Fruit fly (Drosophila melanogaster) whole organism, larva: Measurements from ENCODE around the gene CG11815.

Source experiments
- noc ChIP-seq: fragments of 200-800 bp; sonication (Bioruptor generic); optimal IDR thresholded peaks from 3 replicates; lab custom pipeline; 2019; ENCODE audit warnings: missing biosample characterization, mild to moderate bottlenecking, missing genetic modification characterization, moderate library complexity

Gene CG11815

DNA sequence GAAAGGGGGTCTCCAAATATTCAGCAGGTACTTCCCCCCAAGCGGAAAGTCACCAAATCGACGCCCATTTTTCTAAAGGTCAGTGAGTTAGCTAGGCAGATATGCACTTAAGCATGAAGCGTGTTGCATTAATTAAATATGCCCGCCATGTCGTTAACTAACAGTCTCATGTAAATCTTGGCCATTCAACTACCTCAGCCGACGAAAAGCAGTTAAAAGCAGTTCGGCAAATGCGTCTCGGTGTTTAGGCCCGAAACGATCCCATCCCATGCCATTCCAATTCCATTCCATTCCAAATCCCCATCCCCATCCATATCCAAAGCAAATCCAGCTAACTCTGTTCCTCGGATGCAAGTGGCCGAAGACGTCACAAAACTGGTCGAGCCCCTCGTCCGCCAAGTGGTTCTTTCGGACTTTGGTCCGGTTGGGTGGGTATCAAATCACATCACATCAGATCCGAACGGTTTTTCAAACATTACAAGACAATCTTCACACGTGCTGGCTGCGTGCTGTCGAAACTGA, 31.0 kb downstream of the CG11815 start:
- TF ChIP-seq noc, result no peak

DNA sequence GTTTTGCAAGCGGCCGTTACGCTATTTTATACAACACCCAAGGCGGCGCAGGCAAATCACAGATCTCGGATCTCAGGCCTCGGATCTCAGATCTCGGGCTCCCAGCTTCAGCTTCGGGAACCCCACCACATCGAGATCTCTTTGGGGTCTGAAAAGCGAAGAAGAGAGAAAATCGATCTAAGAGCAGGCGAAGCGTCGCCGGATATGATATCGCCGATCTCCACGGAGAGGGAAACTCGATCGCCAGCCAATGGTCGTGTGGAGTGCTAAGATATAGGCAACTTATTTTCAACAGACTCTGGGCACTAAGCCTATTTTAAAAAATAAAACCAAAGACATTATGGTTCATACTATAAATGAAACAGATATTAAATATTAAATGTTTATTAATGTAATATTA, 32.2 kb downstream of the CG11815 start, which contains the start of the genes CG46523 and CG5687:
TSS of gene CG46523 (minus strand) at position 337 of the 400 bp plus-strand sequence.
TSS of gene CG5687 (minus strand) at position 337 of the 400 bp plus-strand sequence.
- no peak for TF ChIP-seq noc

- TF ChIP-seq noc, result no peak
Observed at dm6 chr3L:1937469-1937868, 33.5 kb downstream of the CG11815 start.

- TF ChIP-seq noc, result no peak
Observed at dm6 chr3L:1928959-1929358, 42.0 kb downstream of the CG11815 start.

DNA sequence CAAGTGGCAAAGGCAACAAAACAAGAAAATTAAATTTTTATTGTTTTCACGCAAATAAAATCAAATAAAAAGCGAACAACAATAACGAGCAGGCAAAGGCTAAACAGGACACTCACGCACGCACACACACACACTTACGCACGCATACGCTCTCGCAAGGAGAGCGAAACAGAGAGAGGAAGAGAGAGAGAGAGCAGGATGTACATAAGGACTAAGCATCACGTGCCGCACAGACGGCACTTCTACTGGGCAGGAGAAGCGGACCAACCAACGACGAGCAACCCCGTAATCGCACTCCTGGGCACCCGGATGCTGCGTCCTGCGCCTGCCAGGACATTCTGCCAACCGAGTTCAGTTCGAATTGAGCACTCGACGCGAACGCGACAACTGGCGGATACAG, 50.1 kb downstream of the CG11815 start, which contains the start of gene Dbx:
TSS of gene Dbx (plus strand) at position 365 of the 400 bp plus-strand sequence.
- TF ChIP-seq noc, result no peak
